Worm (Caenorhabditis elegans) whole organism, late embryonic: ENCODE measurements around the gene exos-2.

Source experiments
- ahr-1 ChIP-seq: sonication (generic microtip); optimal IDR thresholded peaks from 2 replicates; lab custom pipeline; 2016; ENCODE audit warnings: missing genetic modification characterization, missing compliant biosample characterization
- ama-1 ChIP-seq: fragments of 150-350 bp; optimal IDR thresholded peaks from 2 replicates; lab custom pipeline; 2014
- eyg-1 ChIP-seq: sonication (generic microtip); optimal IDR thresholded peaks from 2 replicates; lab custom pipeline; 2016; ENCODE audit warnings: missing genotype, missing genetic modification characterization, missing compliant biosample characterization

- TF ChIP-seq ama-1 (lab: Kevin White, UChicago), result no peak
- TF ChIP-seq ahr-1, result no peak
- no peak for TF ChIP-seq eyg-1 (tag; lab: Kevin White, UChicago)
Measured at ce11 chrIV:6413482-6413881, 1.8 kb upstream of the exos-2 start, which contains the start of gene nlp-71.
